Fruit fly (Drosophila melanogaster) whole organism, embryonic: ENCODE results near the gene CG10445.
A peak's percentile ranks its signal among the peaks of the same experiment; 100 is the strongest.

Experiments used
- Aef1 ChIP-seq: fragments of 200-800 bp; sonication (Bioruptor generic); IDR thresholded peaks from 3 replicates; pipeline ENCODE4 v1.3.6; 2022; ENCODE audit warnings: missing biosample characterization, missing genetic modification characterization
- Atf-2 ChIP-seq: fragments of 200-800 bp; sonication (Bioruptor generic); optimal IDR thresholded peaks from 2 replicates; lab custom pipeline; 2016; ENCODE audit warnings: missing biosample characterization, missing genetic modification characterization
- BtbVII ChIP-seq: fragments of 200-800 bp; sonication (Bioruptor generic); optimal IDR thresholded peaks from 3 replicates; lab custom pipeline; 2017; ENCODE audit warnings: missing biosample characterization, mild to moderate bottlenecking, missing genetic modification characterization
- CG10565 ChIP-seq: fragments of 200-800 bp; sonication (Bioruptor generic); optimal IDR thresholded peaks from 3 replicates; lab custom pipeline; 2016; ENCODE audit warnings: missing biosample characterization, mild to moderate bottlenecking, missing genetic modification characterization
- CG10959 ChIP-seq: fragments of 200-800 bp; sonication (Bioruptor generic); IDR thresholded peaks from 2 replicates; pipeline ENCODE4 v1.3.6; 2022; ENCODE audit warnings: missing biosample characterization, missing genetic modification characterization
- CG11504 ChIP-seq: fragments of 200-800 bp; sonication (Bioruptor generic); optimal IDR thresholded peaks from 3 replicates; lab custom pipeline; 2019; ENCODE audit warnings: missing biosample characterization, mild to moderate bottlenecking, missing genetic modification characterization, moderate library complexity
- CG12299 ChIP-seq: fragments of 200-800 bp; sonication (Bioruptor generic); optimal IDR thresholded peaks from 2 replicates; lab custom pipeline; 2018; ENCODE audit warnings: missing biosample characterization, mild to moderate bottlenecking, missing genetic modification characterization
- CG12391 ChIP-seq: fragments of 200-800 bp; sonication (Bioruptor generic); optimal IDR thresholded peaks from 3 replicates; lab custom pipeline; 2018; ENCODE audit warnings: missing biosample characterization, mild to moderate bottlenecking, missing genetic modification characterization, moderate library complexity
- CG13424 ChIP-seq: fragments of 200-800 bp; sonication (Bioruptor generic); optimal IDR thresholded peaks from 2 replicates; lab custom pipeline; 2019; ENCODE audit warnings: missing biosample characterization, mild to moderate bottlenecking, missing genetic modification characterization, moderate library complexity
- CG14667 ChIP-seq: fragments of 200-800 bp; sonication (Bioruptor generic); IDR thresholded peaks from 2 replicates; pipeline ENCODE4 v1.3.6; 2022; ENCODE audit warnings: missing biosample characterization, missing genetic modification characterization
- CG14965 ChIP-seq: fragments of 200-800 bp; sonication (Bioruptor generic); optimal IDR thresholded peaks from 2 replicates; lab custom pipeline; 2016; ENCODE audit warnings: missing biosample characterization, missing genetic modification characterization, borderline replicate concordance
- CG15011 ChIP-seq: fragments of 200-800 bp; sonication (Bioruptor generic); optimal IDR thresholded peaks from 3 replicates; lab custom pipeline; 2018; ENCODE audit warnings: missing biosample characterization, mild to moderate bottlenecking, missing genetic modification characterization
- CG1647 ChIP-seq: fragments of 200-800 bp; sonication (Bioruptor generic); optimal IDR thresholded peaks from 3 replicates; lab custom pipeline; 2016; ENCODE audit warnings: missing biosample characterization, missing genetic modification characterization
- CG17385 ChIP-seq: fragments of 200-800 bp; sonication (Bioruptor generic); optimal IDR thresholded peaks from 3 replicates; lab custom pipeline; 2018; ENCODE audit warnings: missing biosample characterization, mild to moderate bottlenecking, missing genetic modification characterization
- CG32772 ChIP-seq: fragments of 200-800 bp; sonication (Bioruptor generic); IDR thresholded peaks from 2 replicates; pipeline ENCODE4 v1.3.6; 2022; ENCODE audit warnings: missing biosample characterization, missing genetic modification characterization
- CG3838 ChIP-seq: fragments of 200-800 bp; sonication (Bioruptor generic); optimal IDR thresholded peaks from 3 replicates; lab custom pipeline; 2016; ENCODE audit warnings: missing biosample characterization, missing genetic modification characterization
- CG3995 ChIP-seq: fragments of 200-800 bp; sonication (Bioruptor generic); optimal IDR thresholded peaks from 3 replicates; lab custom pipeline; 2016; ENCODE audit warnings: missing biosample characterization, missing genetic modification characterization
- CG43689 ChIP-seq: fragments of 200-800 bp; sonication (Bioruptor generic); IDR thresholded peaks from 2 replicates; pipeline ENCODE4 v1.3.6; 2022; ENCODE audit warnings: missing biosample characterization, missing genetic modification characterization
- CG4404 ChIP-seq: fragments of 200-800 bp; sonication (Bioruptor generic); IDR thresholded peaks from 2 replicates; pipeline ENCODE4 v1.3.6; 2022; ENCODE audit warnings: missing biosample characterization, missing genetic modification characterization
- CG6175 ChIP-seq: fragments of 200-800 bp; sonication (Bioruptor generic); IDR thresholded peaks from 3 replicates; pipeline ENCODE4 v1.3.6; 2022; ENCODE audit warnings: missing biosample characterization, missing genetic modification characterization
- CG6272 ChIP-seq: fragments of 200-800 bp; sonication (Bioruptor generic); IDR thresholded peaks from 2 replicates; pipeline ENCODE4 v1.3.6; 2022; ENCODE audit warnings: missing biosample characterization, missing genetic modification characterization
- CG8359 ChIP-seq: fragments of 200-800 bp; sonication (Bioruptor generic); optimal IDR thresholded peaks from 2 replicates; lab custom pipeline; 2017; ENCODE audit warnings: missing biosample characterization, mild to moderate bottlenecking, missing genetic modification characterization, borderline replicate concordance
- Chrac-16 ChIP-seq: fragments of 200-800 bp; sonication (Bioruptor generic); optimal IDR thresholded peaks from 3 replicates; lab custom pipeline; 2016; ENCODE audit warnings: missing biosample characterization, missing genetic modification characterization
- D19A ChIP-seq: fragments of 200-800 bp; optimal IDR thresholded peaks from 3 replicates; lab custom pipeline; 2019; ENCODE audit warnings: missing biosample characterization, mild to moderate bottlenecking, missing genetic modification characterization, moderate library complexity
- Dbx ChIP-seq: fragments of 200-800 bp; sonication (Bioruptor generic); IDR thresholded peaks from 3 replicates; pipeline ENCODE4 v1.3.6; 2022; ENCODE audit warnings: missing biosample characterization, missing genetic modification characterization
- Dek ChIP-seq: fragments of 200-800 bp; sonication (Bioruptor generic); optimal IDR thresholded peaks from 3 replicates; lab custom pipeline; 2019; ENCODE audit warnings: missing biosample characterization, mild to moderate bottlenecking, missing genetic modification characterization, moderate library complexity
- Drgx ChIP-seq: fragments of 200-800 bp; sonication (Bioruptor generic); IDR thresholded peaks from 2 replicates; pipeline ENCODE4 v1.3.6; 2022; ENCODE audit warnings: missing biosample characterization, missing genetic modification characterization
- Fer3 ChIP-seq: fragments of 200-800 bp; sonication (Bioruptor generic); optimal IDR thresholded peaks from 2 replicates; lab custom pipeline; 2018; ENCODE audit warnings: missing biosample characterization, mild to moderate bottlenecking, missing genetic modification characterization, moderate library complexity
- Hey ChIP-seq: fragments of 200-800 bp; sonication (Bioruptor generic); optimal IDR thresholded peaks from 3 replicates; lab custom pipeline; 2018; ENCODE audit warnings: missing biosample characterization, mild to moderate bottlenecking, missing genetic modification characterization
- MESR4 ChIP-seq: fragments of 200-800 bp; sonication (Bioruptor generic); optimal IDR thresholded peaks from 2 replicates; lab custom pipeline; 2018; ENCODE audit warnings: missing biosample characterization, mild to moderate bottlenecking, missing genetic modification characterization, moderate library complexity
- Mrtf ChIP-seq: fragments of 200-800 bp; sonication (Bioruptor generic); IDR thresholded peaks from 3 replicates; pipeline ENCODE4 v1.3.6; 2022; ENCODE audit warnings: missing biosample characterization, missing genetic modification characterization
- Sin3A ChIP-seq: fragments of >200 bp; optimal IDR thresholded peaks from 2 replicates; lab custom pipeline; 2018
- Six4 ChIP-seq: fragments of 200-800 bp; sonication (Bioruptor generic); optimal IDR thresholded peaks from 2 replicates; lab custom pipeline; 2016; ENCODE audit warnings: missing biosample characterization, missing genetic modification characterization
- Sox102F ChIP-seq: fragments of 200-800 bp; sonication (Bioruptor generic); optimal IDR thresholded peaks from 2 replicates; lab custom pipeline; 2018; ENCODE audit warnings: missing biosample characterization, mild to moderate bottlenecking, missing genetic modification characterization, moderate library complexity
- Usf ChIP-seq: fragments of 200-800 bp; sonication (Bioruptor generic); optimal IDR thresholded peaks from 2 replicates; lab custom pipeline; 2017; ENCODE audit warnings: missing genotype, missing biosample characterization, missing genetic modification characterization
- YL-1 ChIP-seq: fragments of 200-800 bp; sonication (Bioruptor generic); optimal IDR thresholded peaks from 3 replicates; lab custom pipeline; 2017; ENCODE audit warnings: missing biosample characterization, mild to moderate bottlenecking, missing genetic modification characterization
- ato ChIP-seq: fragments of 200-800 bp; sonication (Bioruptor generic); IDR thresholded peaks from 2 replicates; pipeline ENCODE4 v1.3.6; 2022; ENCODE audit warnings: missing biosample characterization, missing genetic modification characterization; ENCODE audit not compliant: partially characterized antibody
- cas ChIP-seq: fragments of 200-800 bp; sonication (Bioruptor generic); IDR thresholded peaks from 2 replicates; pipeline ENCODE4 v1.3.6; 2022; ENCODE audit warnings: missing biosample characterization, missing genetic modification characterization
- cato ChIP-seq: fragments of 200-800 bp; sonication (Bioruptor generic); optimal IDR thresholded peaks from 2 replicates; lab custom pipeline; 2016; ENCODE audit warnings: missing biosample characterization, missing genetic modification characterization, borderline replicate concordance
- en ChIP-seq: fragments of 200-800 bp; sonication (Bioruptor generic); optimal IDR thresholded peaks from 2 replicates; lab custom pipeline; 2016; ENCODE audit warnings: missing biosample characterization, missing genetic modification characterization
- fd3F ChIP-seq: fragments of 200-800 bp; sonication (Bioruptor generic); optimal IDR thresholded peaks from 2 replicates; lab custom pipeline; 2018; ENCODE audit warnings: missing biosample characterization, mild to moderate bottlenecking, missing genetic modification characterization, moderate library complexity
- fd64A ChIP-seq: fragments of 200-800 bp; sonication (Bioruptor generic); optimal IDR thresholded peaks from 3 replicates; lab custom pipeline; 2018; ENCODE audit warnings: missing biosample characterization, mild to moderate bottlenecking, missing genetic modification characterization
- ftz-f1 ChIP-seq: fragments of 200-800 bp; sonication (Bioruptor generic); optimal IDR thresholded peaks from 2 replicates; lab custom pipeline; 2016; ENCODE audit warnings: missing biosample characterization, missing genetic modification characterization
- gro ChIP-seq: fragments of 200-800 bp; sonication (Bioruptor generic); optimal IDR thresholded peaks from 2 replicates; lab custom pipeline; 2016; ENCODE audit warnings: missing biosample characterization, missing genetic modification characterization
- lmd ChIP-seq: fragments of 200-800 bp; sonication (Bioruptor generic); IDR thresholded peaks from 2 replicates; pipeline ENCODE4 v1.3.6; 2022; ENCODE audit warnings: missing biosample characterization, missing genetic modification characterization
- org-1 ChIP-seq: fragments of 200-800 bp; sonication (Bioruptor generic); optimal IDR thresholded peaks from 2 replicates; lab custom pipeline; 2017; ENCODE audit warnings: missing biosample characterization, missing genetic modification characterization
- prd ChIP-seq, 3 experiments: fragments of >200 bp in 2 of 3; fragments of 200-800 bp in 1 of 3; sonication (Bioruptor generic) in 1 of 3; optimal IDR thresholded peaks in 2 of 3; IDR thresholded peaks in 1 of 3; 2 replicates in 2 of 3; 3 replicates in 1 of 3; pipeline versions ENCODE4 v1.3.6 to Lab custom; 2017 to 2022; ENCODE audit warnings: missing biosample characterization in 1 of 3, missing genetic modification characterization in 1 of 3
- ranshi ChIP-seq: fragments of 200-800 bp; sonication (Bioruptor generic); IDR thresholded peaks from 2 replicates; pipeline ENCODE4 v1.3.6; 2022; ENCODE audit warnings: missing biosample characterization, missing genetic modification characterization
- sna ChIP-seq: fragments of 200-800 bp; sonication (Bioruptor generic); IDR thresholded peaks from 2 replicates; pipeline ENCODE4 v1.3.6; 2022; ENCODE audit warnings: missing biosample characterization, missing genetic modification characterization; ENCODE audit not compliant: partially characterized antibody
- sr ChIP-seq: fragments of 200-800 bp; sonication (Bioruptor generic); IDR thresholded peaks from 3 replicates; pipeline ENCODE4 v1.3.6; 2022; ENCODE audit warnings: missing biosample characterization, missing genetic modification characterization

CG10445 gene

dm6 chr3R:7962778-7963494, 42.8 kb upstream of the CG10445 start:
- no peak for TF ChIP-seq fd64A (GFP tag; lab: Kevin White, UChicago)
- peak; percentile 37; the same call in 1 of the 2 replicates for TF ChIP-seq CG10959
- no peak for TF ChIP-seq Aef1 (GFP tag; lab: Robert Waterston, UW)
- TF ChIP-seq cas (GFP tag; lab: Robert Waterston, UW), result no peak
- no peak for TF ChIP-seq CG13424 (tag; lab: Kevin White, UChicago)
- TF ChIP-seq Hey (tag; lab: Kevin White, UChicago), result no peak
- TF ChIP-seq gro (GFP tag; lab: Kevin White, UChicago), result no peak
- TF ChIP-seq CG11504 (tag; lab: Kevin White, UChicago), result peak; percentile 63
- no peak for TF ChIP-seq CG3838 (GFP tag; lab: Kevin White, UChicago)
- peak; percentile 34 for TF ChIP-seq Six4 (GFP tag; lab: Kevin White, UChicago)
- no peak for TF ChIP-seq org-1 (GFP tag; lab: Kevin White, UChicago)
- peak; percentile 27 for TF ChIP-seq CG17385 (GFP tag; lab: Kevin White, UChicago)
- peak; percentile 48 for TF ChIP-seq Sox102F (GFP tag; lab: Kevin White, UChicago)
- no peak for TF ChIP-seq prd (optimal IDR thresholded peaks at IDR 0.05; lab: Kevin White, UChicago)
- TF ChIP-seq prd (GFP tag; IDR thresholded peaks at IDR 0.05; lab: Robert Waterston, UW), result peak; percentile 55
- TF ChIP-seq ftz-f1 (GFP tag; lab: Kevin White, UChicago), result no peak
- TF ChIP-seq CG12299 (tag; lab: Kevin White, UChicago), result no peak
- TF ChIP-seq MESR4 (GFP tag; lab: Kevin White, UChicago), result no peak
- 0 out of 3 replicates have a peak, but pooled peaks have one; percentile 10 for TF ChIP-seq sr (GFP tag; lab: Robert Waterston, UW)
- 0 out of 2 replicates have a peak, but pooled peaks have one; percentile 15 for TF ChIP-seq lmd (GFP tag; lab: Robert Waterston, UW)
- no peak for TF ChIP-seq CG10565 (GFP tag; lab: Kevin White, UChicago)
- TF ChIP-seq CG1647, result no peak
- peak; percentile 56 for TF ChIP-seq D19A (tag; lab: Kevin White, UChicago)
- no peak for TF ChIP-seq Fer3
- no peak for TF ChIP-seq CG14965 (GFP tag; lab: Kevin White, UChicago)
- no peak for TF ChIP-seq CG3995 (GFP tag; lab: Kevin White, UChicago)
- TF ChIP-seq CG12391, result peak; percentile 59
- no peak for TF ChIP-seq BtbVII
- no peak for TF ChIP-seq fd3F
- peak; percentile 7 for TF ChIP-seq YL-1 (GFP tag; lab: Kevin White, UChicago)
- TF ChIP-seq CG14667 (GFP tag; lab: Robert Waterston, UW), result peak; percentile 25; the same call in 1 of the 2 replicates
- TF ChIP-seq Chrac-16 (GFP tag; lab: Kevin White, UChicago), result peak; percentile 19
- TF ChIP-seq sna (GFP tag; lab: Robert Waterston, UW), result no peak
- no peak for TF ChIP-seq ato (GFP tag; lab: Robert Waterston, UW)
- TF ChIP-seq Drgx (GFP tag; lab: Robert Waterston, UW), result no peak
- TF ChIP-seq cato (GFP tag; lab: Kevin White, UChicago), result peak; percentile 42
- no peak for TF ChIP-seq ranshi (GFP tag; lab: Robert Waterston, UW)
- TF ChIP-seq CG32772 (GFP tag; lab: Robert Waterston, UW), result peak; percentile 46
- no peak for TF ChIP-seq CG4404
- peak; percentile 19 for TF ChIP-seq CG8359 (GFP tag; lab: Kevin White, UChicago)
- TF ChIP-seq CG43689 (GFP tag; lab: Robert Waterston, UW), result no peak
- TF ChIP-seq Dbx (GFP tag; lab: Robert Waterston, UW), result no peak
- TF ChIP-seq Sin3A, result no peak
- no peak for TF ChIP-seq Dek (tag; lab: Kevin White, UChicago)
- TF ChIP-seq Mrtf, result no peak
- TF ChIP-seq en (GFP tag; lab: Kevin White, UChicago), result no peak
- TF ChIP-seq CG6175 (GFP tag; lab: Robert Waterston, UW), result no peak
- peak; percentile 62 for TF ChIP-seq Usf
- TF ChIP-seq CG15011 (GFP tag; lab: Kevin White, UChicago), result no peak
- no peak for TF ChIP-seq Atf-2
- 0 out of 2 replicates have a peak, but pooled peaks have one; percentile 6 for TF ChIP-seq CG6272 (GFP tag; lab: Robert Waterston, UW)
